Worm (Caenorhabditis elegans): ENCODE measurements around the gene kmo-2.

The kmo-2 gene

ce11 chrV:12098123-12098522, 29.8 kb upstream of the kmo-2 start, which contains the start of gene nhr-209:
Gene nhr-209, plus strand, starts transcription at chrV:12098149.
- no peak for TF ChIP-seq D1046.2 (GFP tag; IDR thresholded peaks at IDR 0.05)
- peak; percentile 82 for TF ChIP-seq nhr-28 (tag; optimal IDR thresholded peaks at IDR 0.05)

ce11 chrV:12095865-12096264, 27.5 kb upstream of the kmo-2 start, which contains the start of gene nhr-207:
Gene nhr-207, plus strand, starts transcription at chrV:12096146.
- TF ChIP-seq F37D6.2 (tag; optimal IDR thresholded peaks at IDR 0.05), result no peak
- no peak for TF ChIP-seq ceh-82 (tag; optimal IDR thresholded peaks at IDR 0.05)
- no peak for TF ChIP-seq hlh-30 (tag; optimal IDR thresholded peaks at IDR 0.05; ENCODE audit: insufficient read depth)
- TF ChIP-seq duxl-1 (tag; optimal IDR thresholded peaks at IDR 0.05; ENCODE audit: poor library complexity), result no peak
- TF ChIP-seq ZK546.5 (tag; optimal IDR thresholded peaks at IDR 0.05), result no peak
- TF ChIP-seq Y48G9A.11 (GFP tag; IDR thresholded peaks at IDR 0.05), result no peak
- no peak for TF ChIP-seq ceh-62 (tag; optimal IDR thresholded peaks at IDR 0.05)
- TF ChIP-seq zfp-2 (tag; optimal IDR thresholded peaks at IDR 0.05), result no peak
- TF ChIP-seq nhr-28 (tag; optimal IDR thresholded peaks at IDR 0.05), result peak; percentile 95
- TF ChIP-seq zip-11 (GFP tag; IDR thresholded peaks at IDR 0.05), result no peak
- no peak for TF ChIP-seq Y75B8A.6 (GFP tag; IDR thresholded peaks at IDR 0.05)
- TF ChIP-seq dmd-8 (GFP tag; IDR thresholded peaks at IDR 0.05), result no peak
- TF ChIP-seq pqm-1 (tag; optimal IDR thresholded peaks at IDR 0.05), result no peak
- no peak for TF ChIP-seq tra-1 (GFP tag; IDR thresholded peaks at IDR 0.05)
- TF ChIP-seq nhr-77 (tag; optimal IDR thresholded peaks at IDR 0.05), result peak; percentile 20
- TF ChIP-seq ztf-11 (tag; optimal IDR thresholded peaks at IDR 0.05), result no peak
- TF ChIP-seq dmd-6 (GFP tag; IDR thresholded peaks at IDR 0.05), result peak; percentile 85
- TF ChIP-seq lsy-2 (tag; optimal IDR thresholded peaks at IDR 0.05), result no peak
- TF ChIP-seq dve-1 (tag; optimal IDR thresholded peaks at IDR 0.05; ENCODE audit: insufficient read depth), result peak; percentile 45
- peak; percentile 39 for TF ChIP-seq hlh-11 (tag; optimal IDR thresholded peaks at IDR 0.05)
- no peak for TF ChIP-seq daf-16 (GFP tag; optimal IDR thresholded peaks at IDR 0.05)
- peak; percentile 51 for TF ChIP-seq daf-16 (tag; optimal IDR thresholded peaks at IDR 0.05)
- no peak for TF ChIP-seq aly-2 (tag; optimal IDR thresholded peaks at IDR 0.05)
- peak; percentile 85 for TF ChIP-seq nhr-6 (tag; optimal IDR thresholded peaks at IDR 0.05)
- TF ChIP-seq zag-1 (tag; optimal IDR thresholded peaks at IDR 0.05), result no peak
- peak; percentile 54 for TF ChIP-seq nhr-102 (tag; optimal IDR thresholded peaks at IDR 0.05)
- no peak for TF ChIP-seq lin-15B (tag; optimal IDR thresholded peaks at IDR 0.05)
- no peak for TF ChIP-seq unc-39 (tag; optimal IDR thresholded peaks at IDR 0.05)
- peak in 1 of 2 experiments; percentile 71 for TF ChIP-seq mdl-1 (tag; optimal IDR thresholded peaks at IDR 0.05)

- TF ChIP-seq nhr-102 (tag; optimal IDR thresholded peaks at IDR 0.05) (peak; percentile 5), daf-16 (GFP tag; optimal IDR thresholded peaks at IDR 0.05) (no peak), daf-16 (tag; optimal IDR thresholded peaks at IDR 0.05) (peak; percentile 56), ces-1 (GFP tag; optimal IDR thresholded peaks at IDR 0.05) (no peak), ztf-7 (tag; optimal IDR thresholded peaks at IDR 0.05) (no peak), dmd-6 (GFP tag; IDR thresholded peaks at IDR 0.05) (0 out of 2 replicates have a peak, but pooled peaks have one; percentile 18), nhr-28 (tag; optimal IDR thresholded peaks at IDR 0.05) (peak; percentile 62), nhr-41 (GFP tag; IDR thresholded peaks at IDR 0.05) (no peak), hlh-30 (tag; optimal IDR thresholded peaks at IDR 0.05; ENCODE audit: insufficient read depth) (peak; percentile 13), dve-1 (tag; optimal IDR thresholded peaks at IDR 0.05; ENCODE audit: insufficient read depth) (peak; percentile 15)
Observed at ce11 chrV:12094030-12094429, 25.7 kb upstream of the kmo-2 start, which contains the start of gene nhr-208. Gene nhr-208, plus strand, starts transcription at chrV:12094317.

ce11 chrV:12091759-12092158, 23.4 kb upstream of the kmo-2 start, which contains the start of gene nhr-206:
Gene nhr-206, plus strand, starts transcription at chrV:12092006.
- peak; percentile 52 for TF ChIP-seq pqm-1 (tag; optimal IDR thresholded peaks at IDR 0.05)
- TF ChIP-seq lim-7 (GFP tag; IDR thresholded peaks at IDR 0.05), result no peak
- no peak for TF ChIP-seq nhr-25 (tag; optimal IDR thresholded peaks at IDR 0.05; ENCODE audit: borderline replicate concordance, insufficient read depth)
- TF ChIP-seq aha-1 (tag), result no peak
- no peak for TF ChIP-seq Y5F2A.4 (GFP tag; optimal IDR thresholded peaks at IDR 0.05)
- TF ChIP-seq hlh-30 (tag; optimal IDR thresholded peaks at IDR 0.05; ENCODE audit: insufficient read depth), result peak; percentile 52
- no peak for TF ChIP-seq ZK546.5 (tag; optimal IDR thresholded peaks at IDR 0.05)
- no peak for TF ChIP-seq hif-1 (tag; optimal IDR thresholded peaks at IDR 0.05)
- TF ChIP-seq lin-13 (GFP tag; optimal IDR thresholded peaks at IDR 0.05), result no peak
- peak; percentile 79 for TF ChIP-seq nhr-6 (tag; optimal IDR thresholded peaks at IDR 0.05)
- no peak for TF ChIP-seq daf-8 (GFP tag; IDR thresholded peaks at IDR 0.05)
- no peak for TF ChIP-seq zfp-2 (tag; optimal IDR thresholded peaks at IDR 0.05)
- TF ChIP-seq arid-1 (GFP tag; conservative IDR thresholded peaks at IDR 0.05), result no peak
- no peak for TF ChIP-seq ctbp-1 (GFP tag; IDR thresholded peaks at IDR 0.05)
- no peak for TF ChIP-seq nhr-10 (tag; optimal IDR thresholded peaks at IDR 0.05)
- no peak for TF ChIP-seq madf-5 (GFP tag; IDR thresholded peaks at IDR 0.05)
- TF ChIP-seq spr-1 (tag; optimal IDR thresholded peaks at IDR 0.05), result no peak
- TF ChIP-seq mep-1 (tag; optimal IDR thresholded peaks at IDR 0.05), result peak; percentile 44
- no peak for TF ChIP-seq daf-12 (tag; optimal IDR thresholded peaks at IDR 0.05)
